Fruit fly (Drosophila melanogaster): Measurements from ENCODE around the gene CG31244.

DNA sequence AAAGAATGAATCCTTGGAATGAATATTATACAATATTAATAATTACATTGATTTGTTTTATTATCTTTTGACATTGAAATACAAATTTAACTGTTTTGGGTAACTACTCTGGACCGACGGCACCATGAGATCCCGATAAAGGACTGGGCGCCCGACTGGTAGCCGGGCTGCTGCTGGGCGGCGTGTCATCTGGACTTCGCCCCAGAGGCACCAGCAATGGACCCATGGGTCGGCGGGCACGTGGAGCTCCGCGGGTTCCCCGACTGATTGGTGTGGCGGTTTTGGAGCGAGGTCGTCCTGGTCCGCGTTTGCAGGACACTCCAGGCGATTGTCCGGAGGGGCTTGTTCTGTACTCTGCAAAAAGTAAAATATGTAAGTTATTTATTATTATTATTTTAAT lies 29.3 kb downstream of the CG31244 start:
- TF ChIP-seq h (optimal IDR thresholded peaks at IDR 0.05), result no peak
- TF ChIP-seq insv (optimal IDR thresholded peaks at IDR 0.05), result no peak
- TF ChIP-seq psq (optimal IDR thresholded peaks at IDR 0.05), result no peak
- TF ChIP-seq Myc (optimal IDR thresholded peaks at IDR 0.05), result no peak

Data from Kc167 (cell line).